Worm (Caenorhabditis elegans): Measurements from ENCODE around the gene mak-2.

DNA sequence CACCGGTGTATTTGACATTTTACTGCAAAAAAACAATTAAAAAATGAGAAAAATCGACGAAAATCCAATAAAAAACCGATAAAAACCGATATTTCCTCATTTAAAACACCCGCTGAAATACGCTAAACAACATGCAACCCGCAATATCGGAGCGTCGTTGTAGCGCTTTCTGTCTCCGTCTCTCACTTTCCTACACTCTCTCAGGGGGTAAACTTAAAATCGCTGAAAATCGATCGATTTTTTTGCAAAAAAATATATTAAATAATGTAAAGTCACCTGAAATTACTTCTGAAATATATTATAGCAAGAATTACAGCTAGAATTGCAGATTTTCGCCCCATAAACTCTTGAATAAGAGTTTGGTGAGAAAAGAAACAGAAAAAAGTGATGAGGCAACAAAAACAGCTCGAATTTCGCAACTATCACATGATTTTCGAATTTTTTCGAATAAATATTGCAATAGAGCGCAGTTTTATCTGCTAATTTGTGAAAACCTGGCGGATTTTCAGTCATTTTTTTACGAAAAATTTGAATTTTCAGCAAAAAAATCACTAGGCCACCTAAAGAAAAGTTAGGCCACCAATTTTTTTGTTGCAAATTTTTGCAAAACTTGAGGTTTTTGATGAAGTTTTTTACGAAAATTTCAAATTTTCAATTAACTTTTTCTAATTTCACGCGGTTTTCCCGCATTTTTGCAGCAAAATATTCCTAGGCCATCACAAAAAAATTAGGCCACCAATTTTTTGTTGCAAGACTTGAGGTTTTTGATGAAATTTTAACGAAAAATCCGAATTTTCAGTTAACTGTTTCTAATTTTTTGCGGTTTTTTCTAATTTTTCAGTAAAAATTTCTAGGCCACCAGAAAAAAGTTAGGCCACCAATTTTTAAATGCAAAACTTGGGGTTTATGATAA, 30.5 kb upstream of the mak-2 start, which contains the start of the genes lem-4 and Y55F3BR.11:
- TF ChIP-seq lin-35 (GFP tag; optimal IDR thresholded peaks at IDR 0.05) (peak; percentile 93 to 97), fkh-4 (tag; optimal IDR thresholded peaks at IDR 0.05; ENCODE audit: borderline replicate concordance) (peak; percentile 7), nhr-84 (tag; optimal IDR thresholded peaks at IDR 0.05) (no peak)
